Worm (Caenorhabditis elegans): ENCODE results near the gene srh-190.

srh-190 gene

DNA sequence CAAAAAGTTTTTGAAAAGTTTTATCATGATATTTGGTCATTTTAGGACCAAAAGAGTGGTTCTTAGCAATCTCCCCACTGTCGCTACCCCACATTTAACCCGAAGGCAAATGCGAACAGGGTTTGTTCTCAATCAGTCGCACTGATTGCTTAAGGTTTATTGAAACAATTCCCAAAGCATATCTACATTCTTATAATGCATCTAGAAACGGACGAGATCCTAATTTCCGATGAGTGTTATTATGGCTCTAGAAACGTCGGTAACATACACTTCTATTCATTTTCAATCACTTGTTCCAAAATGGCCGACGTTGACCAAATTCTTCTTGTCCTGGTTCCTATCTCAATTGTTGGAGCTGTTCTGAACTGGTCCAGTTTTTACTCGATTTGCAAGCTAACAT lies 18.7 kb downstream of the srh-190 start, which contains the start of gene srx-65:
srx-65 (plus strand) TSS at position 301 of the 400 bp plus-strand sequence.
- TF ChIP-seq F49E8.2 (tag; optimal IDR thresholded peaks at IDR 0.05; ENCODE audit: insufficient read depth): no peak
- no peak for TF ChIP-seq athp-1 (tag; optimal IDR thresholded peaks at IDR 0.05)

- no peak for TF ChIP-seq xnd-1 (tag; optimal IDR thresholded peaks at IDR 0.05)
- 0 out of 2 replicates have a peak, but pooled peaks have one; percentile 45 for TF ChIP-seq madf-3 (GFP tag; IDR thresholded peaks at IDR 0.05)
- no peak for TF ChIP-seq nfya-2 (GFP tag; IDR thresholded peaks at IDR 0.05)
- no peak for TF ChIP-seq pbrm-1 (GFP tag; IDR thresholded peaks at IDR 0.05)
- no peak for TF ChIP-seq Y67H2A.10 (GFP tag; conservative IDR thresholded peaks at IDR 0.05)
- TF ChIP-seq chd-7 (tag; optimal IDR thresholded peaks at IDR 0.05): no peak
- no peak for TF ChIP-seq mcd-1 (GFP tag; IDR thresholded peaks at IDR 0.05)
- no peak for TF ChIP-seq hmg-20 (GFP tag; IDR thresholded peaks at IDR 0.05)
Observed at ce11 chrV:3922547-3922946, 19.6 kb downstream of the srh-190 start.

DNA sequence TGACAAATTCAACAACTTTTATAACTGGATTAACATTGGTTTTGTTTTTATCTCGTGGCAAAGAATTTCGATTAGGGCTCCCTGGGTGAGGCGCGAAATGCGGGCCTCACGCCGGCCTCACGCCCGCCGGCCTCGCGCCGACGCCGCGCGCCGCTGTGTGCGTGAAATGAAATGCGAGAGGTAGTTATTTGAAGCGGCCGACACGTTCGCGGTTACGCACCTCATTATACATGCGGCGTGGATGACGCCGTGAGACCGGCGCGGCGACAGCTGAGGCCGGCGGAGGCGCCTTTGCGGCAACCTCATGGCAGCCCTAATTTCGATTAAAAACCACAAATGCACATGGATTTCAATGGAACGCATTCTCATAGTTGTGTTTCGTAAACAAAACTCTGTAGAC lies 24.6 kb downstream of the srh-190 start:
- TF ChIP-seq ets-4 (GFP tag; optimal IDR thresholded peaks at IDR 0.05) (no peak), B0019.2 (GFP tag; conservative IDR thresholded peaks at IDR 0.05) (no peak), nhr-120 (GFP tag; IDR thresholded peaks at IDR 0.05) (0 out of 2 replicates have a peak, but pooled peaks have one; percentile 43), F57A8.1 (GFP tag; optimal IDR thresholded peaks at IDR 0.05) (no peak), C06A6.2 (GFP tag; conservative IDR thresholded peaks at IDR 0.05) (no peak), rpc-1 (optimal IDR thresholded peaks at IDR 0.05) (no peak), rpc-1 (tag; optimal IDR thresholded peaks at IDR 0.05) (no peak), hmg-1.2 (GFP tag; IDR thresholded peaks at IDR 0.05) (peak; percentile 57), mxl-1 (tag; optimal IDR thresholded peaks at IDR 0.05) (no peak), snpc-4 (GFP tag; optimal IDR thresholded peaks at IDR 0.05) (no peak), snpc-4 (tag; optimal IDR thresholded peaks at IDR 0.05) (peak in 2 of 4 experiments; percentile 74 to 84), ztf-3 (GFP tag; optimal IDR thresholded peaks at IDR 0.05) (no peak), egl-18 (GFP tag; IDR thresholded peaks at IDR 0.05) (0 out of 2 replicates have a peak, but pooled peaks have one; percentile 30), F37B4.10 (GFP tag; IDR thresholded peaks at IDR 0.05) (0 out of 2 replicates have a peak, but pooled peaks have one; percentile 78)

DNA sequence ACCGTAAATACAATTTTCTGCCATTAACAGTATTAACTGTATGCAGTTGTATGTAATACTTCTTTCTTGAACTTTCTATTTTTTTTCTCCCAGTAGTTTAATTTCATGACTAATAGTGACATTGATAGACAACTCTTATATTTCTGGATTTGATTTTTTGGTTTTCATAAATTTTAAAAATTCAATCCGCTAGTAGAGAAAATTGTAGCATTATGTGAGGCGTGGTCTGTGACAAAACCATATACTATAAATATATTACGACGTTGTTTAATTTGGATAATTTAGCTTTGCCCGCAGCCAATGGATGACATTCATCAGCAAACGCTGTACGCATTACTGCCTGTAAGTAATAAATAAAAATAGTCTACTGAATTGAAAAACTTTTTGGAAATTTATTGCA lies 26.2 kb downstream of the srh-190 start, which contains the start of gene srx-64:
srx-64 (plus strand) TSS at position 301 of the 400 bp plus-strand sequence.
- no peak for TF ChIP-seq mes-4 (tag; optimal IDR thresholded peaks at IDR 0.05)
- TF ChIP-seq snpc-1.1 (tag; optimal IDR thresholded peaks at IDR 0.05; ENCODE audit: insufficient read depth): no peak
- TF ChIP-seq dox-1 (GFP tag; IDR thresholded peaks at IDR 0.05): no peak
- no peak for TF ChIP-seq lsl-1 (GFP tag; optimal IDR thresholded peaks at IDR 0.05)
- no peak for TF ChIP-seq B0336.3 (GFP tag; IDR thresholded peaks at IDR 0.05)
- TF ChIP-seq F10E7.11 (tag; optimal IDR thresholded peaks at IDR 0.05): no peak
- TF ChIP-seq C06A6.2 (GFP tag; conservative IDR thresholded peaks at IDR 0.05): no peak
- no peak for TF ChIP-seq F49E8.2 (tag; optimal IDR thresholded peaks at IDR 0.05; ENCODE audit: insufficient read depth)
- TF ChIP-seq B0035.1 (tag; optimal IDR thresholded peaks at IDR 0.05): no peak
- no peak for TF ChIP-seq F22D6.2 (tag; optimal IDR thresholded peaks at IDR 0.05)
- TF ChIP-seq nhr-27 (tag; optimal IDR thresholded peaks at IDR 0.05): no peak
- no peak for TF ChIP-seq cebp-1 (GFP tag; IDR thresholded peaks at IDR 0.05)
- TF ChIP-seq cebp-1 (tag; optimal IDR thresholded peaks at IDR 0.05): no peak
- TF ChIP-seq ceh-58 (GFP tag; IDR thresholded peaks at IDR 0.05): no peak
- TF ChIP-seq ets-4 (GFP tag; optimal IDR thresholded peaks at IDR 0.05): no peak
- TF ChIP-seq fkh-3 (tag; optimal IDR thresholded peaks at IDR 0.05): no peak
- no peak for TF ChIP-seq tlf-1 (GFP tag; optimal IDR thresholded peaks at IDR 0.05)
